Fruit fly (Drosophila melanogaster) whole organism, embryonic: ENCODE data around the gene CG33947.

Source experiments
- Adf1 ChIP-seq: fragments of 200-800 bp; sonication (Bioruptor generic); IDR thresholded peaks from 2 replicates; pipeline ENCODE4 v1.3.6; 2022; ENCODE audit warnings: missing biosample characterization, missing genetic modification characterization
- Blimp-1 ChIP-seq: fragments of 200-800 bp; sonication (Bioruptor generic); optimal IDR thresholded peaks from 3 replicates; lab custom pipeline; 2018; ENCODE audit warnings: missing biosample characterization, missing genetic modification characterization, mild to moderate bottlenecking, moderate library complexity, missing genetic modification reagents
- BtbVII ChIP-seq: fragments of 200-800 bp; sonication (Bioruptor generic); optimal IDR thresholded peaks from 3 replicates; lab custom pipeline; 2017; ENCODE audit warnings: missing biosample characterization, mild to moderate bottlenecking, missing genetic modification characterization
- CG10209 ChIP-seq: fragments of 200-800 bp; sonication (Bioruptor generic); optimal IDR thresholded peaks from 3 replicates; lab custom pipeline; 2017; ENCODE audit warnings: missing biosample characterization, mild to moderate bottlenecking, missing genetic modification characterization, missing genetic modification reagents
- CG10321 ChIP-seq: fragments of 200-800 bp; sonication (Bioruptor generic); IDR thresholded peaks from 2 replicates; pipeline ENCODE4 v1.3.6; 2022; ENCODE audit warnings: missing biosample characterization, missing genetic modification characterization
- CG10366 ChIP-seq: fragments of 200-800 bp; sonication (Bioruptor generic); IDR thresholded peaks from 2 replicates; pipeline ENCODE4 v1.3.6; 2022; ENCODE audit warnings: missing biosample characterization, missing genetic modification characterization
- CG10431 ChIP-seq: fragments of 200-800 bp; sonication (Bioruptor generic); optimal IDR thresholded peaks from 3 replicates; lab custom pipeline; 2018; ENCODE audit warnings: missing biosample characterization, mild to moderate bottlenecking, missing genetic modification characterization
- CG12071 ChIP-seq: fragments of 200-800 bp; sonication (Bioruptor generic); optimal IDR thresholded peaks from 3 replicates; lab custom pipeline; 2018; ENCODE audit warnings: missing biosample characterization, mild to moderate bottlenecking, missing genetic modification characterization
- CG13123 ChIP-seq: fragments of 200-800 bp; sonication (Bioruptor generic); optimal IDR thresholded peaks from 2 replicates; lab custom pipeline; 2016; ENCODE audit warnings: missing biosample characterization, missing genetic modification characterization
- CG13287 ChIP-seq: fragments of 200-800 bp; sonication (Bioruptor generic); IDR thresholded peaks from 2 replicates; pipeline ENCODE4 v1.3.6; 2022; ENCODE audit warnings: missing biosample characterization, missing genetic modification characterization; ENCODE audit not compliant: partially characterized antibody
- CG2116 ChIP-seq: fragments of 200-800 bp; sonication (Bioruptor generic); optimal IDR thresholded peaks from 3 replicates; lab custom pipeline; 2018; ENCODE audit warnings: missing biosample characterization, mild to moderate bottlenecking, missing genetic modification characterization
- CG2712 ChIP-seq: fragments of 200-800 bp; optimal IDR thresholded peaks from 3 replicates; lab custom pipeline; 2019; ENCODE audit warnings: missing biosample characterization, mild to moderate bottlenecking, missing genetic modification characterization, moderate library complexity
- CG2875 ChIP-seq: fragments of 200-800 bp; sonication (Bioruptor generic); optimal IDR thresholded peaks from 2 replicates; lab custom pipeline; 2017; ENCODE audit warnings: missing biosample characterization, mild to moderate bottlenecking, missing genetic modification characterization, missing genetic modification reagents
- CG30403 ChIP-seq: fragments of 200-800 bp; sonication (Bioruptor generic); optimal IDR thresholded peaks from 3 replicates; lab custom pipeline; 2016; ENCODE audit warnings: missing biosample characterization, missing genetic modification characterization
- CG3281 ChIP-seq: fragments of 200-800 bp; sonication (Bioruptor generic); optimal IDR thresholded peaks from 3 replicates; lab custom pipeline; 2017; ENCODE audit warnings: missing biosample characterization, mild to moderate bottlenecking, missing genetic modification characterization
- CG3726 ChIP-seq: fragments of 200-800 bp; sonication (Bioruptor generic); IDR thresholded peaks from 3 replicates; pipeline ENCODE4, ENCODE4 v1.3.6; 2022; ENCODE audit warnings: missing biosample characterization, missing genetic modification characterization
- CG4404 ChIP-seq: fragments of 200-800 bp; sonication (Bioruptor generic); IDR thresholded peaks from 2 replicates; pipeline ENCODE4 v1.3.6; 2022; ENCODE audit warnings: missing biosample characterization, missing genetic modification characterization
- CG4854 ChIP-seq: fragments of 200-800 bp; sonication (Bioruptor generic); optimal IDR thresholded peaks from 2 replicates; lab custom pipeline; 2016; ENCODE audit warnings: missing biosample characterization, missing genetic modification characterization, inconsistent platforms
- CG6272 ChIP-seq: fragments of 200-800 bp; sonication (Bioruptor generic); IDR thresholded peaks from 2 replicates; pipeline ENCODE4 v1.3.6; 2022; ENCODE audit warnings: missing biosample characterization, missing genetic modification characterization
- CG6654 ChIP-seq: fragments of 200-800 bp; sonication (Bioruptor generic); optimal IDR thresholded peaks from 2 replicates; lab custom pipeline; 2017; ENCODE audit warnings: missing biosample characterization, mild to moderate bottlenecking, missing genetic modification characterization
- CG9876 ChIP-seq: fragments of 200-800 bp; sonication (Bioruptor generic); optimal IDR thresholded peaks from 2 replicates; lab custom pipeline; 2016; ENCODE audit warnings: missing biosample characterization, missing genetic modification characterization
- Dbx ChIP-seq: fragments of 200-800 bp; sonication (Bioruptor generic); IDR thresholded peaks from 3 replicates; pipeline ENCODE4 v1.3.6; 2022; ENCODE audit warnings: missing biosample characterization, missing genetic modification characterization
- Dfd ChIP-seq, 2 experiments: fragments of >200 bp; optimal IDR thresholded peaks; 2 replicates each; lab custom pipeline; 2017; ENCODE audit warnings: missing biosample characterization in 2 of 2, missing genetic modification characterization in 2 of 2
- Doc2 ChIP-seq: fragments of 200-800 bp; sonication (Bioruptor generic); IDR thresholded peaks from 2 replicates; pipeline ENCODE4 v1.3.6; 2022; ENCODE audit warnings: missing biosample characterization, missing genetic modification characterization
- E2f2 ChIP-seq: fragments of 200-800 bp; sonication (Bioruptor generic); IDR thresholded peaks from 2 replicates; pipeline ENCODE4 v1.3.6; 2022; ENCODE audit warnings: missing biosample characterization, missing genetic modification characterization
- H2.0 ChIP-seq: fragments of 200-800 bp; sonication (Bioruptor generic); IDR thresholded peaks from 2 replicates; pipeline ENCODE4 v1.3.6; 2022; ENCODE audit warnings: missing biosample characterization, missing genetic modification characterization
- Hey ChIP-seq: fragments of 200-800 bp; sonication (Bioruptor generic); optimal IDR thresholded peaks from 3 replicates; lab custom pipeline; 2018; ENCODE audit warnings: missing biosample characterization, mild to moderate bottlenecking, missing genetic modification characterization
- HmgZ ChIP-seq: fragments of 200-800 bp; sonication (Bioruptor generic); optimal IDR thresholded peaks from 2 replicates; lab custom pipeline; 2018; ENCODE audit warnings: missing biosample characterization, mild to moderate bottlenecking, missing genetic modification characterization
- Hsf ChIP-seq: fragments of 200-800 bp; sonication (Bioruptor generic); optimal IDR thresholded peaks from 3 replicates; lab custom pipeline; 2016; ENCODE audit warnings: missing biosample characterization, missing genetic modification characterization
- Max ChIP-seq: fragments of 200-800 bp; sonication (Bioruptor generic); optimal IDR thresholded peaks from 2 replicates; lab custom pipeline; 2016; ENCODE audit warnings: missing biosample characterization, mild to moderate bottlenecking, missing genetic modification characterization
- Neu2 ChIP-seq: fragments of 200-800 bp; sonication (Bioruptor generic); optimal IDR thresholded peaks from 3 replicates; lab custom pipeline; 2016; ENCODE audit warnings: missing biosample characterization, missing genetic modification characterization, borderline replicate concordance
- Nf-YC ChIP-seq: fragments of 200-800 bp; optimal IDR thresholded peaks from 3 replicates; lab custom pipeline; 2019; ENCODE audit warnings: missing biosample characterization, mild to moderate bottlenecking, missing genetic modification characterization, moderate library complexity
- Sin3A ChIP-seq: fragments of >200 bp; optimal IDR thresholded peaks from 2 replicates; lab custom pipeline; 2018
- Ssrp ChIP-seq: fragments of 200-800 bp; sonication (Bioruptor generic); optimal IDR thresholded peaks from 2 replicates; lab custom pipeline; 2018; ENCODE audit warnings: missing biosample characterization, mild to moderate bottlenecking, missing genetic modification characterization, moderate library complexity
- YL-1 ChIP-seq: fragments of 200-800 bp; sonication (Bioruptor generic); optimal IDR thresholded peaks from 3 replicates; lab custom pipeline; 2017; ENCODE audit warnings: missing biosample characterization, mild to moderate bottlenecking, missing genetic modification characterization
- bcd ChIP-seq: fragments of 200-800 bp; sonication (Bioruptor generic); optimal IDR thresholded peaks from 2 replicates; lab custom pipeline; 2017; ENCODE audit warnings: missing biosample characterization, mild to moderate bottlenecking, missing genetic modification characterization
- caup ChIP-seq: fragments of 200-800 bp; sonication (Bioruptor generic); optimal IDR thresholded peaks from 3 replicates; lab custom pipeline; 2017; ENCODE audit warnings: missing biosample characterization, mild to moderate bottlenecking, missing genetic modification characterization, moderate library complexity; ENCODE audit not compliant: severe bottlenecking
- en ChIP-seq: fragments of 200-800 bp; sonication (Bioruptor generic); optimal IDR thresholded peaks from 2 replicates; lab custom pipeline; 2016; ENCODE audit warnings: missing biosample characterization, missing genetic modification characterization
- fd3F ChIP-seq: fragments of 200-800 bp; sonication (Bioruptor generic); optimal IDR thresholded peaks from 2 replicates; lab custom pipeline; 2018; ENCODE audit warnings: missing biosample characterization, mild to moderate bottlenecking, missing genetic modification characterization, moderate library complexity
- gt ChIP-seq: fragments of 200-800 bp; sonication (Bioruptor generic); IDR thresholded peaks from 2 replicates; pipeline ENCODE4 v1.3.6; 2022; ENCODE audit warnings: missing biosample characterization, missing genetic modification characterization
- jing ChIP-seq: fragments of 200-800 bp; sonication (Bioruptor generic); optimal IDR thresholded peaks from 2 replicates; lab custom pipeline; 2018; ENCODE audit warnings: missing biosample characterization, mild to moderate bottlenecking, missing genetic modification characterization
- lbe ChIP-seq: fragments of 200-800 bp; sonication (Bioruptor generic); optimal IDR thresholded peaks from 2 replicates; lab custom pipeline; 2016; ENCODE audit warnings: missing biosample characterization, mild to moderate bottlenecking, missing genetic modification characterization
- nerfin-1 ChIP-seq: fragments of 200-800 bp; sonication (Bioruptor generic); optimal IDR thresholded peaks from 3 replicates; lab custom pipeline; 2019; ENCODE audit warnings: missing biosample characterization, mild to moderate bottlenecking, missing genetic modification characterization, moderate library complexity
- pnt ChIP-seq: fragments of 200-800 bp; sonication (Bioruptor generic); optimal IDR thresholded peaks from 3 replicates; lab custom pipeline; 2016; ENCODE audit warnings: missing biosample characterization, missing genetic modification characterization
- rib ChIP-seq: fragments of 200-800 bp; sonication (Bioruptor generic); IDR thresholded peaks from 2 replicates; pipeline ENCODE4 v1.3.6; 2022; ENCODE audit warnings: missing biosample characterization, missing genetic modification characterization
- shn ChIP-seq: fragments of 200-800 bp; sonication (Bioruptor generic); optimal IDR thresholded peaks from 3 replicates; lab custom pipeline; 2016; ENCODE audit warnings: missing biosample characterization, missing genetic modification characterization
- slbo ChIP-seq: fragments of 200-800 bp; sonication (Bioruptor generic); IDR thresholded peaks from 2 replicates; pipeline ENCODE4 v1.3.6; 2022; ENCODE audit warnings: missing biosample characterization, missing genetic modification characterization
- stc ChIP-seq: fragments of 200-800 bp; sonication (Bioruptor generic); IDR thresholded peaks from 2 replicates; pipeline ENCODE4 v1.3.6; 2022; ENCODE audit warnings: missing biosample characterization, missing genetic modification characterization
- usp ChIP-seq: fragments of >200 bp; optimal IDR thresholded peaks from 2 replicates; lab custom pipeline; 2017; ENCODE audit warnings: missing biosample characterization, missing genetic modification characterization
- zf30C ChIP-seq: fragments of 200-800 bp; sonication (Bioruptor generic); optimal IDR thresholded peaks from 3 replicates; lab custom pipeline; 2018; ENCODE audit warnings: missing biosample characterization, mild to moderate bottlenecking, missing genetic modification characterization
- zfh1 ChIP-seq: fragments of 200-800 bp; sonication (Bioruptor generic); IDR thresholded peaks from 3 replicates; pipeline ENCODE4 v1.3.6; 2022; ENCODE audit warnings: missing biosample characterization, missing genetic modification characterization

The CG33947 gene

DNA sequence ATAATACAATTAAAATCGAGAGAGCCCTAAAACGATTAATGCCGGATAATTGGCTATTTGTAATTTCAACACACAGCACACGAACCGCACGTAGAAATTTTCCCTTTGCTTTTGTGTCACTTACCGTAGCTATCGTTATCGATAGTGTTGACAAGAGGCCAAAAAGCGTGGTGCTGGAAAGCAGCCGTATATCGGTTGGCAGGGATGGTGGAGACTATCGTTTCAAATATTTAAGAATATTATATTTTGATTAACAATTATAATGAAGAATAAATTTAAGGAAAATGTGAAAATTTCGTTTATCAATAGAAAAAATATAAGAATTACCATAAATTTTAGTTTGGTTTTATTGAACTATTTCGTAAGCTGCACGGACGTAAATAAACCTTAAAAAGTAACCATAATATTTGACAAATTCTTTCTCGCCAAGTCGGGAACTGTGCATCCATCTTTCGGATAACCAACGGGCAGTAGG is 3.2 kb upstream of the CG33947 start, which contains the start of gene JIL-1 (continued):
- no peak for TF ChIP-seq CG9876 (GFP tag; lab: Kevin White, UChicago)
- TF ChIP-seq slbo (GFP tag; lab: Robert Waterston, UW) = peak; percentile 93
- TF ChIP-seq CG10366 = peak; percentile 65
- peak; percentile 44 for TF ChIP-seq CG2712 (tag; lab: Kevin White, UChicago)
- TF ChIP-seq Nf-YC = peak; percentile 65
- no peak; the same call in 2 of the 3 replicates for TF ChIP-seq CG3726
- TF ChIP-seq zfh1 = peak; percentile 85; the same call in 2 of the 3 replicates
- TF ChIP-seq Sin3A = peak; percentile 47
- TF ChIP-seq pnt = no peak
- TF ChIP-seq lbe (GFP tag; lab: Kevin White, UChicago) = peak; percentile 51
- peak; percentile 55; the same call in 1 of the 2 replicates for TF ChIP-seq Adf1 (GFP tag; lab: Robert Waterston, UW)
- no peak for TF ChIP-seq gt
- TF ChIP-seq Dfd (GFP tag; optimal IDR thresholded peaks at IDR 0.05; lab: Kevin White, UChicago) = no peak
- peak; percentile 48 for TF ChIP-seq CG4854 (GFP tag; lab: Kevin White, UChicago)
- no peak for TF ChIP-seq Hey
- TF ChIP-seq Dbx (GFP tag; lab: Robert Waterston, UW) = peak; percentile 93
- TF ChIP-seq CG12071 (GFP tag; lab: Kevin White, UChicago) = peak; percentile 14
- peak; percentile 67 for TF ChIP-seq H2.0 (GFP tag; lab: Robert Waterston, UW)
- no peak for TF ChIP-seq en (GFP tag; lab: Kevin White, UChicago)
- peak; percentile 88 for TF ChIP-seq CG13287
- TF ChIP-seq CG10209 (GFP tag; lab: Kevin White, UChicago) = peak; percentile 59
- TF ChIP-seq stc (GFP tag; lab: Robert Waterston, UW) = peak; percentile 39; the same call in 1 of the 2 replicates
- peak; percentile 50 for TF ChIP-seq rib (GFP tag; lab: Robert Waterston, UW)
- TF ChIP-seq HmgZ (tag; lab: Kevin White, UChicago) = peak; percentile 49
- peak; percentile 38 for TF ChIP-seq Ssrp
- TF ChIP-seq caup (GFP tag; lab: Kevin White, UChicago) = peak; percentile 29
- TF ChIP-seq CG10321 (GFP tag; lab: Robert Waterston, UW) = no peak
- TF ChIP-seq CG6654 (GFP tag; lab: Kevin White, UChicago) = no peak
- no peak for TF ChIP-seq jing (GFP tag; lab: Kevin White, UChicago)
- peak; percentile 39 for TF ChIP-seq CG13123 (GFP tag; lab: Kevin White, UChicago)
- peak; percentile 58 for TF ChIP-seq CG2116 (GFP tag; lab: Kevin White, UChicago)
- peak; percentile 39 for TF ChIP-seq Blimp-1 (GFP tag; lab: Kevin White, UChicago)
- TF ChIP-seq fd3F (GFP tag; lab: Kevin White, UChicago) = peak; percentile 34
- no peak for TF ChIP-seq zf30C (GFP tag; lab: Kevin White, UChicago)
- peak; percentile 30 for TF ChIP-seq nerfin-1 (tag; lab: Kevin White, UChicago)
- no peak for TF ChIP-seq CG2875 (GFP tag; lab: Kevin White, UChicago)
- no peak for TF ChIP-seq usp (GFP tag; lab: Kevin White, UChicago)
- TF ChIP-seq CG10431 (GFP tag; lab: Kevin White, UChicago) = peak; percentile 4
- TF ChIP-seq CG4404 = peak; percentile 54; the same call in 1 of the 2 replicates
- TF ChIP-seq Neu2 = no peak
- TF ChIP-seq Max = peak; percentile 67
- TF ChIP-seq CG3281 = peak; percentile 39
- no peak for TF ChIP-seq YL-1 (GFP tag; lab: Kevin White, UChicago)
- TF ChIP-seq CG30403 (GFP tag; lab: Kevin White, UChicago) = peak; percentile 77
- no peak for TF ChIP-seq shn (GFP tag; lab: Kevin White, UChicago)
- TF ChIP-seq CG6272 = peak; percentile 94
- TF ChIP-seq E2f2 (GFP tag; lab: Robert Waterston, UW) = peak; percentile 49
- peak; percentile 39 for TF ChIP-seq BtbVII
- peak; percentile 50 for TF ChIP-seq Hsf
- no peak for TF ChIP-seq Doc2 (GFP tag; lab: Robert Waterston, UW)
- peak; percentile 71 for TF ChIP-seq bcd (GFP tag; lab: Kevin White, UChicago)
